Fruit fly (Drosophila melanogaster) whole organism, embryonic: ENCODE results near the gene Scgalpha.
A peak's percentile ranks its signal among the peaks of the same experiment; 100 is the strongest.

Experiments used
- Awh ChIP-seq: fragments of 200-800 bp; sonication (Bioruptor generic); IDR thresholded peaks from 2 replicates; pipeline ENCODE4, ENCODE4 v1.3.6; 2022; ENCODE audit warnings: missing biosample characterization, missing genetic modification characterization
- C15 ChIP-seq: fragments of 200-800 bp; sonication (Bioruptor generic); IDR thresholded peaks from 3 replicates; pipeline ENCODE4 v1.3.6; 2022; ENCODE audit warnings: missing biosample characterization, missing genetic modification characterization
- CG10209 ChIP-seq: fragments of 200-800 bp; sonication (Bioruptor generic); optimal IDR thresholded peaks from 3 replicates; lab custom pipeline; 2017; ENCODE audit warnings: missing biosample characterization, mild to moderate bottlenecking, missing genetic modification characterization, missing genetic modification reagents
- CG10462 ChIP-seq: fragments of 200-800 bp; sonication (Bioruptor generic); optimal IDR thresholded peaks from 2 replicates; lab custom pipeline; 2016; ENCODE audit warnings: missing biosample characterization, missing genetic modification characterization
- CG11504 ChIP-seq: fragments of 200-800 bp; sonication (Bioruptor generic); optimal IDR thresholded peaks from 3 replicates; lab custom pipeline; 2019; ENCODE audit warnings: missing biosample characterization, mild to moderate bottlenecking, missing genetic modification characterization, moderate library complexity
- CG11695 ChIP-seq: fragments of 200-800 bp; sonication (Bioruptor generic); IDR thresholded peaks from 3 replicates; pipeline ENCODE4 v1.3.6; 2022; ENCODE audit warnings: missing biosample characterization, missing genetic modification characterization
- CG12391 ChIP-seq: fragments of 200-800 bp; sonication (Bioruptor generic); optimal IDR thresholded peaks from 3 replicates; lab custom pipeline; 2018; ENCODE audit warnings: missing biosample characterization, mild to moderate bottlenecking, missing genetic modification characterization, moderate library complexity
- CG12659 ChIP-seq: fragments of 200-800 bp; sonication (Bioruptor generic); optimal IDR thresholded peaks from 3 replicates; lab custom pipeline; 2017; ENCODE audit warnings: mild to moderate bottlenecking, missing biosample characterization, missing genetic modification reagents, missing genetic modification characterization
- CG17568 ChIP-seq: fragments of 200-800 bp; sonication (Bioruptor generic); optimal IDR thresholded peaks from 2 replicates; lab custom pipeline; 2018; ENCODE audit warnings: missing biosample characterization, mild to moderate bottlenecking, missing genetic modification characterization, moderate library complexity
- CG18599 ChIP-seq: fragments of 200-800 bp; sonication (Bioruptor generic); optimal IDR thresholded peaks from 3 replicates; lab custom pipeline; 2017; ENCODE audit warnings: missing biosample characterization, missing genetic modification characterization, mild to moderate bottlenecking, moderate library complexity, missing genetic modification reagents
- CG3065 ChIP-seq: fragments of 200-800 bp; sonication (Bioruptor generic); optimal IDR thresholded peaks from 2 replicates; lab custom pipeline; 2016; ENCODE audit warnings: missing biosample characterization, missing genetic modification characterization
- CG3163 ChIP-seq: fragments of 200-800 bp; sonication (Bioruptor generic); optimal IDR thresholded peaks from 3 replicates; lab custom pipeline; 2016; ENCODE audit warnings: missing biosample characterization, missing genetic modification characterization
- CG5180 ChIP-seq: fragments of 200-800 bp; sonication (Bioruptor generic); optimal IDR thresholded peaks from 3 replicates; lab custom pipeline; 2017; ENCODE audit warnings: missing biosample characterization, missing genetic modification characterization, mild to moderate bottlenecking, moderate library complexity, missing genetic modification reagents
- D19A ChIP-seq: fragments of 200-800 bp; optimal IDR thresholded peaks from 3 replicates; lab custom pipeline; 2019; ENCODE audit warnings: missing biosample characterization, mild to moderate bottlenecking, missing genetic modification characterization, moderate library complexity
- Fer2 ChIP-seq: fragments of 200-800 bp; sonication (Bioruptor generic); optimal IDR thresholded peaks from 2 replicates; lab custom pipeline; 2018; ENCODE audit warnings: missing biosample characterization, mild to moderate bottlenecking, missing genetic modification characterization, moderate library complexity
- H15 ChIP-seq: fragments of 200-800 bp; sonication (Bioruptor generic); IDR thresholded peaks from 3 replicates; pipeline ENCODE4 v1.3.6; 2022; ENCODE audit warnings: missing biosample characterization, missing genetic modification characterization
- Hr39 ChIP-seq: fragments of >200 bp; optimal IDR thresholded peaks from 2 replicates; lab custom pipeline; 2017
- Hr51 ChIP-seq, 2 experiments: fragments of 200-800 bp; sonication (Bioruptor generic); optimal IDR thresholded peaks; 2 replicates in 1 of 2; 3 replicates in 1 of 2; lab custom pipeline; 2016 to 2018; ENCODE audit warnings: missing biosample characterization in 2 of 2, missing genetic modification characterization in 2 of 2, mild to moderate bottlenecking in 1 of 2, moderate library complexity in 1 of 2
- Hr78 ChIP-seq, 2 experiments: fragments of 200-800 bp in 1 of 2; fragments of >200 bp in 1 of 2; sonication (Bioruptor generic) in 1 of 2; optimal IDR thresholded peaks; 2 replicates each; lab custom pipeline; 2017 to 2019; ENCODE audit warnings: missing biosample characterization in 2 of 2, missing genetic modification characterization in 2 of 2, mild to moderate bottlenecking in 1 of 2, moderate library complexity in 1 of 2
- Lim3 ChIP-seq: fragments of 200-800 bp; sonication (Bioruptor generic); IDR thresholded peaks from 2 replicates; pipeline ENCODE4 v1.3.6; 2022; ENCODE audit warnings: missing biosample characterization, missing genetic modification characterization
- MESR4 ChIP-seq: fragments of 200-800 bp; sonication (Bioruptor generic); optimal IDR thresholded peaks from 2 replicates; lab custom pipeline; 2018; ENCODE audit warnings: missing biosample characterization, mild to moderate bottlenecking, missing genetic modification characterization, moderate library complexity
- PHDP ChIP-seq: fragments of 200-800 bp; sonication (Bioruptor generic); optimal IDR thresholded peaks from 3 replicates; lab custom pipeline; 2018; ENCODE audit warnings: missing biosample characterization, mild to moderate bottlenecking, missing genetic modification characterization, moderate library complexity
- Scr ChIP-seq: fragments of 200-800 bp; sonication (Bioruptor generic); IDR thresholded peaks from 2 replicates; pipeline ENCODE4 v1.3.6; 2022; ENCODE audit warnings: missing biosample characterization, missing genetic modification characterization; ENCODE audit not compliant: partially characterized antibody
- Side ChIP-seq: fragments of 200-800 bp; sonication (Bioruptor generic); optimal IDR thresholded peaks from 2 replicates; lab custom pipeline; 2016; ENCODE audit warnings: missing biosample characterization, missing genetic modification characterization
- Six4 ChIP-seq: fragments of 200-800 bp; sonication (Bioruptor generic); optimal IDR thresholded peaks from 2 replicates; lab custom pipeline; 2016; ENCODE audit warnings: missing biosample characterization, missing genetic modification characterization
- Ssrp ChIP-seq: fragments of 200-800 bp; sonication (Bioruptor generic); optimal IDR thresholded peaks from 2 replicates; lab custom pipeline; 2018; ENCODE audit warnings: missing biosample characterization, mild to moderate bottlenecking, missing genetic modification characterization, moderate library complexity
- Xbp1 ChIP-seq: fragments of 200-800 bp; sonication (Bioruptor generic); optimal IDR thresholded peaks from 3 replicates; lab custom pipeline; 2016; ENCODE audit warnings: missing biosample characterization, mild to moderate bottlenecking, missing genetic modification characterization
- aop ChIP-seq: fragments of 200-800 bp; sonication (Bioruptor generic); IDR thresholded peaks from 2 replicates; pipeline ENCODE4 v1.3.6; 2022; ENCODE audit warnings: missing biosample characterization, missing genetic modification characterization
- chm ChIP-seq: fragments of 200-800 bp; sonication (Bioruptor generic); IDR thresholded peaks from 2 replicates; pipeline ENCODE4 v1.3.6; 2022; ENCODE audit warnings: missing biosample characterization, missing genetic modification characterization
- croc ChIP-seq: fragments of 200-800 bp; sonication (Bioruptor generic); conservative IDR thresholded peaks from 3 replicates; pipeline ENCODE4 v1.3.6; 2022; ENCODE audit warnings: missing biosample characterization, missing genetic modification characterization
- danr ChIP-seq: fragments of 200-800 bp; sonication (Bioruptor generic); IDR thresholded peaks from 2 replicates; pipeline ENCODE4 v1.3.6; 2022; ENCODE audit warnings: missing biosample characterization, missing genetic modification characterization
- ems ChIP-seq: fragments of 200-800 bp; sonication (Bioruptor generic); optimal IDR thresholded peaks from 3 replicates; lab custom pipeline; 2016; ENCODE audit warnings: missing biosample characterization, missing genetic modification characterization
- fd64A ChIP-seq: fragments of 200-800 bp; sonication (Bioruptor generic); optimal IDR thresholded peaks from 3 replicates; lab custom pipeline; 2018; ENCODE audit warnings: missing biosample characterization, mild to moderate bottlenecking, missing genetic modification characterization
- fru ChIP-seq: fragments of >200 bp; optimal IDR thresholded peaks from 2 replicates; lab custom pipeline; 2017
- gem ChIP-seq: fragments of 200-800 bp; sonication (Bioruptor generic); optimal IDR thresholded peaks from 2 replicates; lab custom pipeline; 2019; ENCODE audit warnings: missing biosample characterization, mild to moderate bottlenecking, missing genetic modification characterization, moderate library complexity
- grau ChIP-seq: fragments of 200-800 bp; optimal IDR thresholded peaks from 3 replicates; lab custom pipeline; 2019; ENCODE audit warnings: missing biosample characterization, mild to moderate bottlenecking, missing genetic modification characterization, moderate library complexity
- grn ChIP-seq: fragments of 200-800 bp; sonication (Bioruptor generic); optimal IDR thresholded peaks from 3 replicates; lab custom pipeline; 2017; ENCODE audit warnings: missing biosample characterization, missing genetic modification characterization
- hb ChIP-seq: fragments of 200-800 bp; sonication (Bioruptor generic); IDR thresholded peaks from 3 replicates; pipeline ENCODE4 v1.3.6; 2022; ENCODE audit warnings: missing biosample characterization, missing genetic modification characterization; ENCODE audit not compliant: partially characterized antibody
- jigr1 ChIP-seq: fragments of 200-800 bp; sonication (Bioruptor generic); IDR thresholded peaks from 3 replicates; pipeline ENCODE4 v1.3.6; 2022; ENCODE audit warnings: missing biosample characterization, missing genetic modification characterization
- kni ChIP-seq: fragments of 200-800 bp; sonication (Bioruptor generic); optimal IDR thresholded peaks from 3 replicates; lab custom pipeline; 2017; ENCODE audit warnings: mild to moderate bottlenecking, missing biosample characterization, missing genetic modification reagents, missing genetic modification characterization
- p53 ChIP-seq: fragments of 200-800 bp; sonication (Bioruptor generic); optimal IDR thresholded peaks from 2 replicates; lab custom pipeline; 2016; ENCODE audit warnings: missing biosample characterization, missing genetic modification characterization
- pan ChIP-seq, 4 experiments: fragments of >200 bp in 3 of 4; fragments of 200-800 bp in 1 of 4; sonication (Bioruptor generic) in 1 of 4; optimal IDR thresholded peaks in 3 of 4; IDR thresholded peaks in 1 of 4; 2 replicates each; pipeline versions ENCODE4 v1.3.6 to Lab custom; 2017 to 2022; ENCODE audit warnings: missing biosample characterization in 2 of 4, missing genetic modification characterization in 2 of 4, mixed read lengths in 1 of 4
- pros ChIP-seq: fragments of 200-800 bp; sonication (Bioruptor generic); optimal IDR thresholded peaks from 3 replicates; lab custom pipeline; 2019; ENCODE audit warnings: missing biosample characterization, mild to moderate bottlenecking, missing genetic modification characterization, moderate library complexity
- sug ChIP-seq: fragments of 200-800 bp; optimal IDR thresholded peaks from 2 replicates; lab custom pipeline; 2019; ENCODE audit warnings: missing biosample characterization, mild to moderate bottlenecking, missing genetic modification characterization, moderate library complexity
- tin ChIP-seq: fragments of 200-800 bp; sonication (Bioruptor generic); optimal IDR thresholded peaks from 3 replicates; lab custom pipeline; 2016; ENCODE audit warnings: missing biosample characterization, missing genetic modification characterization
- vvl ChIP-seq: fragments of 200-800 bp; sonication (Bioruptor generic); IDR thresholded peaks from 2 replicates; pipeline ENCODE4 v1.3.6; 2022; ENCODE audit warnings: missing biosample characterization, missing genetic modification characterization
- zen2 ChIP-seq: fragments of 200-800 bp; sonication (Bioruptor generic); IDR thresholded peaks from 3 replicates; pipeline ENCODE4 v1.3.6; 2022; ENCODE audit warnings: missing biosample characterization, missing genetic modification characterization; ENCODE audit not compliant: partially characterized antibody

Gene Scgalpha

DNA sequence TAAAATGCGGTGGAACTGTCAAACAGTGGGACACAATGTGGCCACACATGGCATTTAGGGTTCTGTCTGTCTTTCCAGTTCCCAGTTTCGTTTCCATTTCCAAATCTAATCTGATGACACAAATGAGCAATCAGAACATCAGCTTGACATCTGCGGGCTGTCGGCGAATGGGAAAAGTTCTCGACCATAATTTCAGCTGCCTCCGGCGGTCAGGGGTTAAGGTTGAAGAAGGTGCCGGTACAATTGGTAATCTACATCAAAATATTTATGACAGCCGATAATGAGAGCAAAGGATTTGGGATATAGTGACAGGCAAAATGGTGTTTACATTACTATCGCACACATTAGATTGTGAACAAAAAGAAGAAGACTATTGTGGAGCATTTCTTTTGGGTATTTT lies 21.4 kb upstream of the Scgalpha start (continued):
- TF ChIP-seq aop (GFP tag; lab: Robert Waterston, UW) (no peak), kni (peak; percentile 11), fru (no peak), vvl (GFP tag; lab: Robert Waterston, UW) (no peak), pros (GFP tag; lab: Kevin White, UChicago) (peak; percentile 71), pan (optimal IDR thresholded peaks at IDR 0.05; lab: Kevin White, UChicago) (no peak), pan (GFP tag; optimal IDR thresholded peaks at IDR 0.05 in 1 of 2, IDR thresholded peaks at IDR 0.05 in 1 of 2) (no peak)

DNA sequence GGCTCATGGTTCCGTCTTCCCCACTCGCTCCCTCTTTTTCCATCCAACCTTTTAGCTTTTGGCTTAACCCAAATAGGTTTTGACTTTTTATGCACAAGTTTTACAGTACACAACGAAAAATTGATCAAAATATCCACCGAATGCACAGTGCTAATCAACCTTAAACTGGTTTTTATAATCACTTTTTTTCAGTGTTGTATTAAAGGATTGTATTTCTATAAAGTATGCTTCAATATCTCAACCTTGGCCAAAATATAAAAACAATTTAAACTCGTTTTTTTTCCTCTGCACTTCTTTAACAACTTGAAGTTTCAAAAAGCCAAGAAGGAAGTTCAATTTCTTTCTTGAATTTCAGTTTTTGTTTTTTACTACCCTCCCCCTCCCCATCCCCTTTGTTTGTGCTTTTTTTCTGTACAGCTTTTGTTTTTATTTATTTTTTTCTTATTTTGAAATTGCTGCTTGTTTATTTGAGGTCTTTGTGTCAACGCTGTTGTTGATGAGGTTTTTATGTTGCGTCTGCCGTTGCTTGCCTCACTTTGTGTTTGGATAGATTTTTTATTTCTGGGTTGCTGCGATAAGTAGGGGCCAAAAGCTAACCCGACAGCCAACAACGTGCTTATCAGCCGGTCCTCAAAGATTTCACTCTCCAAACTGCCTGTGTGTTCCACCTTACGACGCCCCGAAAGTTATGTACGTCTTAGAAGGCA lies 18.2 kb upstream of the Scgalpha start:
- TF ChIP-seq gem (peak; percentile 59), Fer2 (no peak), Hr39 (lab: Kevin White, UChicago) (no peak), grau (tag; lab: Kevin White, UChicago) (no peak), ems (GFP tag; lab: Kevin White, UChicago) (no peak), CG3065 (GFP tag; lab: Kevin White, UChicago) (no peak), jigr1 (GFP tag; lab: Robert Waterston, UW) (no peak), CG5180 (GFP tag; lab: Kevin White, UChicago) (peak; percentile 33), zen2 (GFP tag; lab: Robert Waterston, UW) (no peak), danr (GFP tag; lab: Robert Waterston, UW) (no peak), CG12391 (tag; lab: Kevin White, UChicago) (peak; percentile 17), p53 (GFP tag; lab: Kevin White, UChicago) (no peak), croc (GFP tag; lab: Robert Waterston, UW) (no peak), Awh (peak; percentile 45; the same call in 1 of the 2 replicates), CG3163 (GFP tag; lab: Kevin White, UChicago) (no peak), hb (GFP tag; lab: Robert Waterston, UW) (no peak), CG11695 (no peak), PHDP (tag; lab: Kevin White, UChicago) (peak; percentile 12), Xbp1 (GFP tag; lab: Kevin White, UChicago) (peak; percentile 35), CG10462 (GFP tag; lab: Kevin White, UChicago) (no peak), H15 (GFP tag; lab: Robert Waterston, UW) (no peak), Hr78 (GFP tag; optimal IDR thresholded peaks at IDR 0.05; lab: Kevin White, UChicago) (peak in 1 of 2 experiments; percentile 37), Scr (GFP tag; lab: Robert Waterston, UW) (no peak), CG11504 (tag; lab: Kevin White, UChicago) (peak; percentile 60), CG12659 (GFP tag; lab: Kevin White, UChicago) (peak; percentile 8), CG10209 (no peak), Ssrp (tag; lab: Kevin White, UChicago) (peak; percentile 29), Six4 (GFP tag; lab: Kevin White, UChicago) (no peak), sug (tag; lab: Kevin White, UChicago) (no peak), kni (peak; percentile 40), Hr51 (GFP tag; optimal IDR thresholded peaks at IDR 0.05; lab: Kevin White, UChicago) (peak in 1 of 2 experiments; percentile 13), Lim3 (GFP tag; lab: Robert Waterston, UW) (no peak), CG17568 (GFP tag; lab: Kevin White, UChicago) (peak; percentile 15), grn (GFP tag; lab: Kevin White, UChicago) (no peak), Side (GFP tag; lab: Kevin White, UChicago) (no peak), D19A (tag; lab: Kevin White, UChicago) (peak; percentile 22), chm (GFP tag; lab: Robert Waterston, UW) (peak; percentile 26; the same call in 1 of the 2 replicates), fd64A (GFP tag; lab: Kevin White, UChicago) (peak; percentile 52), tin (GFP tag; lab: Kevin White, UChicago) (no peak), CG18599 (no peak), MESR4 (GFP tag; lab: Kevin White, UChicago) (no peak), C15 (GFP tag; lab: Robert Waterston, UW) (no peak)
